Fruit fly (Drosophila melanogaster) whole organism, wandering third instar larva: Measurements from ENCODE around the gene orb.

Experiments used
- Abd-B ChIP-seq: fragments of >200 bp; optimal IDR thresholded peaks from 2 replicates; lab custom pipeline; 2017; ENCODE audit warnings: missing biosample characterization, missing genetic modification characterization
- CG32264 ChIP-seq: fragments of 200-800 bp; sonication (Bioruptor generic); optimal IDR thresholded peaks from 2 replicates; lab custom pipeline; 2016; ENCODE audit warnings: missing biosample characterization, missing genetic modification characterization
- CG9705 ChIP-seq: fragments of 200-800 bp; sonication (Bioruptor generic); optimal IDR thresholded peaks from 2 replicates; lab custom pipeline; 2018; ENCODE audit warnings: missing biosample characterization, mild to moderate bottlenecking, missing genetic modification characterization
- CrebA ChIP-seq: fragments of 200-800 bp; sonication (Bioruptor generic); optimal IDR thresholded peaks from 2 replicates; lab custom pipeline; 2016; ENCODE audit warnings: missing biosample characterization, mild to moderate bottlenecking, missing genetic modification characterization, borderline replicate concordance
- Dfd ChIP-seq: fragments of >200 bp; optimal IDR thresholded peaks from 2 replicates; lab custom pipeline; 2017; ENCODE audit warnings: missing biosample characterization, missing genetic modification characterization
- GATAd ChIP-seq: sonication (Bioruptor generic); optimal IDR thresholded peaks from 2 replicates; lab custom pipeline; 2016; ENCODE audit warnings: missing biosample characterization, missing genetic modification characterization
- HLH106 ChIP-seq: fragments of 200-800 bp; optimal IDR thresholded peaks from 3 replicates; lab custom pipeline; 2019; ENCODE audit warnings: missing biosample characterization, mild to moderate bottlenecking, missing genetic modification characterization, moderate library complexity
- Hr78 ChIP-seq: fragments of >200 bp; optimal IDR thresholded peaks from 2 replicates; lab custom pipeline; 2017; ENCODE audit warnings: missing biosample characterization, missing genetic modification characterization
- Hr83 ChIP-seq: fragments of 200-300 bp; sonication (Bioruptor generic); optimal IDR thresholded peaks from 2 replicates; lab custom pipeline; 2016; ENCODE audit warnings: missing biosample characterization, mild to moderate bottlenecking, missing genetic modification characterization, moderate library complexity; ENCODE audit not compliant: poor library complexity, severe bottlenecking
- Jra ChIP-seq: sonication (Bioruptor generic); optimal IDR thresholded peaks from 2 replicates; lab custom pipeline; 2016; ENCODE audit warnings: missing biosample characterization, missing genetic modification characterization
- Mio ChIP-seq: sonication (Bioruptor generic); optimal IDR thresholded peaks from 2 replicates; lab custom pipeline; 2016; ENCODE audit warnings: missing biosample characterization, missing genetic modification characterization
- Rel ChIP-seq, 2 experiments: fragments of 200-800 bp; sonication (Bioruptor generic) in 1 of 2; optimal IDR thresholded peaks; 2 replicates in 1 of 2; 3 replicates in 1 of 2; lab custom pipeline; 2016 to 2019; ENCODE audit warnings: mild to moderate bottlenecking in 2 of 2, missing biosample characterization in 2 of 2, missing genetic modification characterization in 2 of 2, moderate library complexity in 1 of 2
- Sp1 ChIP-seq: fragments of 200-800 bp; sonication (Bioruptor generic); optimal IDR thresholded peaks from 3 replicates; lab custom pipeline; 2019; ENCODE audit warnings: missing biosample characterization, mild to moderate bottlenecking, missing genetic modification characterization, moderate library complexity
- Vsx2 ChIP-seq: fragments of 200-300, 225-300 bp; sonication (Bioruptor generic); optimal IDR thresholded peaks from 2 replicates; lab custom pipeline; 2018; ENCODE audit warnings: missing biosample characterization, missing genetic modification characterization; ENCODE audit not compliant: partially characterized antibody
- brk ChIP-seq: fragments of 200-800 bp; sonication (Bioruptor generic); optimal IDR thresholded peaks from 2 replicates; lab custom pipeline; 2016; ENCODE audit warnings: missing biosample characterization, mild to moderate bottlenecking, missing genetic modification characterization
- dmrt93B ChIP-seq: fragments of 200-800 bp; sonication (Bioruptor generic); optimal IDR thresholded peaks from 2 replicates; lab custom pipeline; 2018; ENCODE audit warnings: missing biosample characterization, mild to moderate bottlenecking, missing genetic modification characterization
- dsf ChIP-seq: sonication (Bioruptor generic); optimal IDR thresholded peaks from 2 replicates; lab custom pipeline; 2016; ENCODE audit warnings: missing biosample characterization, missing genetic modification characterization, borderline replicate concordance
- ey ChIP-seq: fragments of 200-800 bp; sonication (Bioruptor generic); optimal IDR thresholded peaks from 2 replicates; lab custom pipeline; 2016; ENCODE audit warnings: missing biosample characterization, missing genetic modification characterization
- fru ChIP-seq: fragments of 200-800 bp; sonication (Bioruptor generic); optimal IDR thresholded peaks from 3 replicates; lab custom pipeline; 2016; ENCODE audit warnings: missing biosample characterization, mild to moderate bottlenecking, missing genetic modification characterization
- h ChIP-seq: fragments of 200-800 bp; sonication (Bioruptor generic); optimal IDR thresholded peaks from 3 replicates; lab custom pipeline; 2016; ENCODE audit warnings: missing biosample characterization, mild to moderate bottlenecking, missing genetic modification characterization
- jim ChIP-seq: fragments of 175-275, 200-325 bp; sonication (Bioruptor generic); optimal IDR thresholded peaks from 2 replicates; lab custom pipeline; 2016; ENCODE audit warnings: missing biosample characterization, mild to moderate bottlenecking, missing genetic modification characterization
- lola ChIP-seq: fragments of >200 bp; optimal IDR thresholded peaks from 2 replicates; lab custom pipeline; 2017; ENCODE audit warnings: missing biosample characterization, missing genetic modification characterization
- pan ChIP-seq: fragments of >200 bp; optimal IDR thresholded peaks from 2 replicates; lab custom pipeline; 2017
- psq ChIP-seq: fragments of 200-800 bp; sonication (Bioruptor generic); optimal IDR thresholded peaks from 3 replicates; lab custom pipeline; 2017; ENCODE audit warnings: missing biosample characterization, mild to moderate bottlenecking, missing genetic modification characterization, moderate library complexity
- rgr ChIP-seq: fragments of 200-800 bp; sonication (Bioruptor generic); optimal IDR thresholded peaks from 3 replicates; lab custom pipeline; 2016; ENCODE audit warnings: missing biosample characterization, mild to moderate bottlenecking, missing genetic modification characterization
- sage ChIP-seq: fragments of 200-800 bp; sonication (Bioruptor generic); optimal IDR thresholded peaks from 2 replicates; lab custom pipeline; 2016; ENCODE audit warnings: missing biosample characterization, mild to moderate bottlenecking, missing genetic modification characterization
- sv ChIP-seq: fragments of 200-800 bp; sonication (Bioruptor generic); optimal IDR thresholded peaks from 3 replicates; lab custom pipeline; 2016; ENCODE audit warnings: missing biosample characterization, missing genetic modification characterization
- tai ChIP-seq: sonication (Bioruptor generic); optimal IDR thresholded peaks from 2 replicates; lab custom pipeline; 2016; ENCODE audit warnings: missing biosample characterization, missing genetic modification characterization
- woc ChIP-seq: sonication (Bioruptor generic); optimal IDR thresholded peaks from 2 replicates; lab custom pipeline; 2016; ENCODE audit warnings: missing biosample characterization, mild to moderate bottlenecking, missing genetic modification characterization

The orb gene

dm6 chr3R:23292267-23292666 is 11.6 kb upstream of the orb start:
- TF ChIP-seq ey (GFP tag; lab: Kevin White, UChicago) (no peak), sv (GFP tag; lab: Kevin White, UChicago) (no peak), Dfd (GFP tag; lab: Kevin White, UChicago) (no peak), jim (GFP tag; lab: Kevin White, UChicago) (no peak), Abd-B (GFP tag; lab: Kevin White, UChicago) (no peak), CG9705 (no peak), lola (GFP tag; lab: Kevin White, UChicago) (no peak), fru (GFP tag; lab: Kevin White, UChicago) (no peak), CrebA (GFP tag; lab: Kevin White, UChicago) (no peak)

DNA sequence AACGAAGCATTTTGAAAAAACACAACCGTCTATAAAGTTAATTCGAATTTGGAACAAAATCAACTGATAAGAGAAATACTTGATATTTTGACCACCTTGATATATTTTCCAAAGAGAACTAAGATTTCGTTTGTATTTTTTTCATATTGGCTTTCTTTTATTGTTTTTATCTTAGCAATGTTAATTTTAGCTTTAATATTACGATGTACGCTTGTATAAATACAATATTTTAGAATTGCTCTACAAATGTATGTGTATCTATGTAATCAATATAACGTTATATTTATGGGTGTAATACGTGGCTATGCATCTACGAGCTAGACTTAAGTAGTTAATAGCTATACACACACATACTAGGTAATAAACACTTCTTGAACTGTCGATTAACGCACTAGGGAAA is 9.4 kb upstream of the orb start, which contains the start of gene bb8:
Gene bb8 (minus strand): TSS at position 101 of the 400 bp plus-strand sequence.
- TF ChIP-seq tai (GFP tag; lab: Kevin White, UChicago) (no peak), brk (GFP tag; lab: Kevin White, UChicago) (no peak), Vsx2 (GFP tag; lab: Kevin White, UChicago) (no peak), HLH106 (tag; lab: Kevin White, UChicago) (no peak), sage (no peak), h (GFP tag; lab: Kevin White, UChicago) (no peak), Sp1 (GFP tag; lab: Kevin White, UChicago) (no peak), woc (GFP tag; lab: Kevin White, UChicago) (no peak)

dm6 chr3R:23287951-23288350 is 7.3 kb upstream of the orb start, which contains the start of gene wam:
Gene wam (minus strand): TSS chr3R:23288051.
- no peak for TF ChIP-seq HLH106 (tag; lab: Kevin White, UChicago)
- TF ChIP-seq h (GFP tag; lab: Kevin White, UChicago) = no peak
- TF ChIP-seq ey (GFP tag; lab: Kevin White, UChicago) = no peak
- TF ChIP-seq CG32264 = no peak
- TF ChIP-seq dsf (GFP tag; lab: Kevin White, UChicago) = no peak
- TF ChIP-seq CG9705 = no peak
- no peak for TF ChIP-seq Hr78
- no peak for TF ChIP-seq Abd-B (GFP tag; lab: Kevin White, UChicago)

- TF ChIP-seq CG9705 (no peak), Mio (GFP tag; lab: Kevin White, UChicago) (no peak), GATAd (GFP tag; lab: Kevin White, UChicago) (no peak), HLH106 (tag; lab: Kevin White, UChicago) (no peak)
Measured at dm6 chr3R:23284256-23284655, 3.6 kb upstream of the orb start.

- TF ChIP-seq Dfd (GFP tag; lab: Kevin White, UChicago) (no peak), Sp1 (GFP tag; lab: Kevin White, UChicago) (no peak), Hr83 (GFP tag; lab: Kevin White, UChicago) (no peak), pan (lab: Kevin White, UChicago) (no peak), rgr (GFP tag; lab: Kevin White, UChicago) (no peak), dmrt93B (no peak), Hr78 (no peak), jim (GFP tag; lab: Kevin White, UChicago) (no peak), Mio (GFP tag; lab: Kevin White, UChicago) (no peak), HLH106 (tag; lab: Kevin White, UChicago) (no peak), sv (GFP tag; lab: Kevin White, UChicago) (no peak), lola (GFP tag; lab: Kevin White, UChicago) (no peak), dsf (GFP tag; lab: Kevin White, UChicago) (no peak), psq (GFP tag; lab: Kevin White, UChicago) (no peak), CG9705 (no peak), Rel (GFP tag; optimal IDR thresholded peaks at IDR 0.05; lab: Kevin White, UChicago) (no peak), Rel (tag; optimal IDR thresholded peaks at IDR 0.05; lab: Kevin White, UChicago) (no peak), h (GFP tag; lab: Kevin White, UChicago) (no peak), Jra (GFP tag; lab: Kevin White, UChicago) (no peak), brk (GFP tag; lab: Kevin White, UChicago) (no peak)
Measured at dm6 chr3R:23283702-23284101, 3.0 kb upstream of the orb start, which contains the start of gene CG6763. Gene CG6763 (plus strand): TSS chr3R:23284002.
